Worm (Caenorhabditis elegans): ENCODE measurements around the gene ndab-1.

ndab-1 gene

ce11 chrIII:11915666-11916065 is at the start of gene ndab-1, which contains the start of gene npp-16:
Gene ndab-1, minus strand, starts transcription at chrIII:11915712.
Gene npp-16, plus strand, starts transcription at chrIII:11915928.
- TF ChIP-seq him-1 (tag; optimal IDR thresholded peaks at IDR 0.05), result no peak
- TF ChIP-seq dao-5 (tag; optimal IDR thresholded peaks at IDR 0.05), result no peak
- no peak for TF ChIP-seq W03F9.2 (tag; optimal IDR thresholded peaks at IDR 0.05)

ce11 chrIII:11960080-11960479 is 44.6 kb upstream of the ndab-1 start, which contains the start of gene top-3:
Gene top-3, minus strand, starts transcription at chrIII:11960180.
- TF ChIP-seq him-1 (tag; optimal IDR thresholded peaks at IDR 0.05) (no peak), W03F9.2 (tag; optimal IDR thresholded peaks at IDR 0.05) (no peak), dao-5 (tag; optimal IDR thresholded peaks at IDR 0.05) (no peak)

DNA sequence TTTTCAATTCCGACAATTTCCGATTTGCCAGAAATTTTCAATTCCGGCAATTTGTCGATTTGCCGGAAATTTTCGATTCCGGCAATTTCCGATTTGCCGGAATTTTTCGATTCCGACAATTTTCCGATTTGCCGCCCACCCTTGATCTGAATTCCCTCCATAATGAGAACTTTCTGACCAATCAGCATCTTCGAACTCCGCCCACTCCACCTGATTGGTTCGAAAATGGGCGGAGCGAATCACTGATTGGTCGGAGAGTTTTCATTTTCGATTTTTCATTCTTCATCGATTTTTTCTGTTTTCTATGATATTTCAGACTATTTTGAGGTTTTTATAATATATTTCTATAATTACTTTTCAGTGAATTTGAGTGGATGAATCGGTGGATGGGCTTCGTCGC is 38.6 kb upstream of the ndab-1 start:
- TF ChIP-seq W03F9.2 (tag; optimal IDR thresholded peaks at IDR 0.05) (no peak), him-1 (tag; optimal IDR thresholded peaks at IDR 0.05) (no peak), dao-5 (tag; optimal IDR thresholded peaks at IDR 0.05) (no peak)

- TF ChIP-seq dao-5 (tag; optimal IDR thresholded peaks at IDR 0.05) (no peak), him-1 (tag; optimal IDR thresholded peaks at IDR 0.05) (no peak), W03F9.2 (tag; optimal IDR thresholded peaks at IDR 0.05) (no peak)
Measured at ce11 chrIII:11951111-11951510, 35.6 kb upstream of the ndab-1 start.

ce11 chrIII:11949276-11949879 is 33.9 kb upstream of the ndab-1 start:
- TF ChIP-seq W03F9.2 (tag; optimal IDR thresholded peaks at IDR 0.05), result no peak
- no peak for TF ChIP-seq him-1 (tag; optimal IDR thresholded peaks at IDR 0.05)
- TF ChIP-seq dao-5 (tag; optimal IDR thresholded peaks at IDR 0.05), result no peak

DNA sequence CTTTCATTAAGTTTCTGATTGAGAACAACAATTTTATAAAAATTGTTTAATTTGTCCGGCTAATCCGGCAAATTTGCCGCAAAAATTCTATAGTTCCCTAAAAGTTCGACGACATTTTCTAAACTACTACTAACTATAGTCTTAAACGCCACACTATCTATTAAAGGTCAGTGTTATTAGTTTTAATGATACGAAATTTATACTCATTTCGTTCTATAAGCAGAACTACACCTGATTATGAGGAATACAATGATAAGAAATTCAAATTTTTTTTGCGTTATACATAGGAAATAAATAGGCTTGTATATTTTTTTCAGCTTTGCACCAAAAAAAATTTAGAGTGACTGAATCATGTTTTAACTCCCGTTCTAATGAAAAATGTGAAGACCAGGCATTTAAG is 32.9 kb upstream of the ndab-1 start:
- TF ChIP-seq him-1 (tag; optimal IDR thresholded peaks at IDR 0.05), result no peak
- no peak for TF ChIP-seq W03F9.2 (tag; optimal IDR thresholded peaks at IDR 0.05)
- TF ChIP-seq dao-5 (tag; optimal IDR thresholded peaks at IDR 0.05), result no peak

DNA sequence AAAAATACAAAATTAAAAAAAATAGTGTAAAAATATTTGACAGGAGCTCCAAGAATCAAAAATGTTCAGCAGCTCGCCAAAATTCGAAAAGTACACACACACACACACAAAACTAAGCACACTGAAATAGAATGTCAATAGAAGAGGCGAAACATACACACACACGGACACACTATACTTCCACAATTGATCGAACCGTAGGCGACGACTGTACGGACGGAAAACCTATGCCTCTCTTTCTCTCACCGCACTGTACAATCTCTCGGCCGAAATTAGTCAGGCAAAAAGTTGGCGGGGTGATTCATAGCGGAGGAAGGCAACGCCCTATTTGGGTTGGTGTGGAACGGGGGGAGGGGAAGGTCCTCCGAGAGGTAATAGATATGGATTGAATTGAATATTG is 32.0 kb upstream of the ndab-1 start:
- no peak for TF ChIP-seq W03F9.2 (tag; optimal IDR thresholded peaks at IDR 0.05)
- TF ChIP-seq him-1 (tag; optimal IDR thresholded peaks at IDR 0.05), result no peak
- TF ChIP-seq dao-5 (tag; optimal IDR thresholded peaks at IDR 0.05), result no peak

ce11 chrIII:11946973-11947372 is 31.5 kb upstream of the ndab-1 start, which contains the start of gene Y56A3A.7:
Gene Y56A3A.7, minus strand, starts transcription at chrIII:11947019.
- TF ChIP-seq dao-5 (tag; optimal IDR thresholded peaks at IDR 0.05) (no peak), W03F9.2 (tag; optimal IDR thresholded peaks at IDR 0.05) (no peak), him-1 (tag; optimal IDR thresholded peaks at IDR 0.05) (no peak)

DNA sequence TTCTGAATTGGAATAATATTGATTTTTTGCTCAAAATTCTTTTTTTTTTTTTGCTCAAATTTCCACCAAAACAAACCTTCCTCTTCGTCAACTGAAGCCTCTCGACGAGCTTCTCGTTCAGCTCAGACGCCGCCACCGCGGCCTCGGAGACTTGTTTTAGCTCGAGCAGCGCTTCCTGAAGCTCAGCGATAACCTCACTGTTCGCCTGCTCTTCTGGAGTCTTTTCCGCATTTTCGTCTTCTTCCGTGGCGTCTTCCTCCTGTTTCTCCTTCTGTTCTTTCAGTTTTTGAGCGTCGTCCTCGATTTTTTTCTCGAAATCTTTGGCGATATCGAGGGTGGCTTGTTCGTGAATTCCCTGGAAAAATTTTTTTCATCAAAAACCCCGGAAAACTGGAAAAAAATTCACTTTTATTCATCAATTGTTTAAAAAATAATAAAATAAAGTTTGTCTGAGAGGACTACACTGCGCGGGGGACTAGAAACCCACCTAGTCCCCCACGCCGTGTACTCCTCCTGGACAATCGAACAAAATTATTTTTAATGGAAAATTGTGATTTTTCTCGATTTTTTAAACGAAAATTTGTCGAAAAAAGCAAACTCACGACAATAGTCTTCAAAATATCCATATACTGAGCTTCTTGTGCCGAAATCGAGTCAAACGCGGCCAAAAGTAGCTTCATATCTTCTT is 30.7 kb upstream of the ndab-1 start:
- TF ChIP-seq dao-5 (tag; optimal IDR thresholded peaks at IDR 0.05) (no peak), him-1 (tag; optimal IDR thresholded peaks at IDR 0.05) (peak; percentile 89), W03F9.2 (tag; optimal IDR thresholded peaks at IDR 0.05) (peak; percentile 74)

DNA sequence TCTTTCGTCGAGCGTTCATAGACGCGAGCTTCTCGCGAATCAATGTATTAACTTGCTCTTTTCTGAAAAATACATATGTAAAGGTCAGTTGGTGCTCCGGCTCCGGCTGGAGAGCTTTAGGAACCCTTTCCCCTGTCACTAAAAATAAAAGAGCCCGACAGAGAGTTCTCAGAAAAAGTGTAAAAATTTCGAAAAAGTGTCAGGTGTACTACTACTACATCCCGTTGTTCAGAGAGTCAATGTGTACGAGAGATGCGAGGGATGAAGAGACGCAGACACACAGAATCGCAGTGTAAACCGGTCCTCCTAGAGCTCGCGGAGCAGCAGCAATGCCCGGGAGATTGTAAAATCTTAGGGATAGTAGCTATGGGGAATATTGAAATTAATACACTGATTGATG is 27.2 kb upstream of the ndab-1 start:
- TF ChIP-seq dao-5 (tag; optimal IDR thresholded peaks at IDR 0.05), result no peak

DNA sequence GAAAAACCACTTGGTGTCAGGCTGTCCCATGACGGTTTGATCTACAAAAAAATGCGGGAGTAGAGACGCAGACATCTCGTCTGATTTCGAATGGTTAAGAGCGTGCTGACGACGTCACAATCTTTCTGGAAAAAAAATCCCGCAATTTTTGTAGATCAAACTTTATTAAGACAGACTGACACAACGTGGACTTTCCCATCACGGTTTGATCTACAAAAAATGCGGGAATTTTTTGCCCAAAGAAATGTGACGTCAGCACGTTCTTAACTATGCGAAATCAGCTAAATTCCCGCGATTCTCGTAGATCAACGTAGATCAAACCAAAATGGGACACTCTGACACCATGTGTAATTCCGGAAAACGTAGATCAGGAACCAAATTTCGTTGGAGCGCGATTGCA is 23.0 kb upstream of the ndab-1 start:
- TF ChIP-seq him-1 (tag; optimal IDR thresholded peaks at IDR 0.05), result no peak
- TF ChIP-seq dao-5 (tag; optimal IDR thresholded peaks at IDR 0.05), result no peak
- no peak for TF ChIP-seq W03F9.2 (tag; optimal IDR thresholded peaks at IDR 0.05)

ce11 chrIII:11937911-11938310 is 22.4 kb upstream of the ndab-1 start:
- TF ChIP-seq dao-5 (tag; optimal IDR thresholded peaks at IDR 0.05), result no peak
- no peak for TF ChIP-seq him-1 (tag; optimal IDR thresholded peaks at IDR 0.05)
- TF ChIP-seq W03F9.2 (tag; optimal IDR thresholded peaks at IDR 0.05), result no peak

DNA sequence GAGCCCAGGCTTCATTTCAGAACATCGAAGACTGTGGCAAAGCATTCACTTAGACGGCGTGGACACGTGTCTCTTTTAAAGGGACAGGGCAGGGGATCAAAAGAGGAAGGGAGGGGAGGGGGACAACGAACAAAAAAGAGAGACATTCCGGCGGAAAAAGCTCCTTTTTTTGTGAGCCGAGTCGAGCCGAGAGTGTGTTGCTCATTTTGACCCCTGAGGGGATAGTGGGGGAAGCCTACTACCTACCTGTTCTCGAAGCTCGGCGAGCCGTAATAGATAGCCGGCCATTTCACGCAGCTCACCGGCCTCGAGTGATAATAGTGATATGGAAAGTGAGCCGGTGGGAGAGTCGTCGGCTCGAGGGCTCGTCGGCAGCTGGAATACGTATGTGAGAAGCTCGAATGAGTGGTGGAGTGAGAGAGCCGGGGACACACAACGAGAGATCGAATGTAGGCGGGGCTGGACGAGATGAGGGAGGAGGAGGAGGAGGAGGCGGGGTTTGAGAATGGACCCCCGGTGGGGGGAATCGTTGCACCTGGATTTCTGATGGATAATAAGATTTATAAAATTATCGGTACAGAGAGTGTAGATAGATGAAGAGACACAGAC is 21.3 kb upstream of the ndab-1 start:
- TF ChIP-seq dao-5 (tag; optimal IDR thresholded peaks at IDR 0.05) (no peak), W03F9.2 (tag; optimal IDR thresholded peaks at IDR 0.05) (no peak), him-1 (tag; optimal IDR thresholded peaks at IDR 0.05) (no peak)

ce11 chrIII:11935948-11936280 is 20.4 kb upstream of the ndab-1 start:
- TF ChIP-seq him-1 (tag; optimal IDR thresholded peaks at IDR 0.05) (no peak), dao-5 (tag; optimal IDR thresholded peaks at IDR 0.05) (no peak), W03F9.2 (tag; optimal IDR thresholded peaks at IDR 0.05) (no peak)

Measured in whole organism, L4/young adult.